Fruit fly (Drosophila melanogaster) whole organism, prepupa: Measurements from ENCODE around the gene Oga.
A peak's percentile ranks its signal among the peaks of the same experiment; 100 is the strongest.

Experiments
- CG10631 ChIP-seq: fragments of 200-800 bp; sonication (Bioruptor generic); optimal IDR thresholded peaks from 2 replicates; lab custom pipeline; 2016; ENCODE audit warnings: missing biosample characterization, missing genetic modification characterization
- CG15336 ChIP-seq: fragments of 200-800 bp; sonication (Bioruptor generic); IDR thresholded peaks from 2 replicates; pipeline ENCODE4 v1.3.6; 2022; ENCODE audit warnings: missing biosample characterization, missing genetic modification characterization
- CG16779 ChIP-seq: fragments of 200-800 bp; sonication (Bioruptor generic); optimal IDR thresholded peaks from 3 replicates; lab custom pipeline; 2017; ENCODE audit warnings: missing biosample characterization, mild to moderate bottlenecking, missing genetic modification characterization
- CG7368 ChIP-seq: fragments of 200-800 bp; sonication (Bioruptor generic); optimal IDR thresholded peaks from 3 replicates; lab custom pipeline; 2016; ENCODE audit warnings: missing biosample characterization, missing genetic modification characterization
- Eip75B ChIP-seq: fragments of 200-800 bp; sonication (Bioruptor generic); optimal IDR thresholded peaks from 3 replicates; lab custom pipeline; 2016; ENCODE audit warnings: missing biosample characterization, missing genetic modification characterization
- Hr4 ChIP-seq: fragments of 200-800 bp; sonication (Bioruptor generic); optimal IDR thresholded peaks from 3 replicates; lab custom pipeline; 2016; ENCODE audit warnings: missing biosample characterization, missing genetic modification characterization
- Sox15 ChIP-seq: fragments of 200-800 bp; sonication (Bioruptor generic); optimal IDR thresholded peaks from 3 replicates; lab custom pipeline; 2016; ENCODE audit warnings: missing biosample characterization, missing genetic modification characterization
- fd59A ChIP-seq: fragments of 200-800 bp; sonication (Bioruptor generic); optimal IDR thresholded peaks from 2 replicates; lab custom pipeline; 2017; ENCODE audit warnings: missing biosample characterization, mild to moderate bottlenecking, missing genetic modification characterization, missing genetic modification reagents
- net ChIP-seq: fragments of 200-800 bp; sonication (Bioruptor generic); optimal IDR thresholded peaks from 3 replicates; lab custom pipeline; 2016; ENCODE audit warnings: missing biosample characterization, missing genetic modification characterization
- svp ChIP-seq: fragments of 200-800 bp; sonication (Bioruptor generic); peaks from one replicate; lab custom pipeline; 2016; ENCODE audit warnings: missing biosample characterization, missing genetic modification characterization

DNA sequence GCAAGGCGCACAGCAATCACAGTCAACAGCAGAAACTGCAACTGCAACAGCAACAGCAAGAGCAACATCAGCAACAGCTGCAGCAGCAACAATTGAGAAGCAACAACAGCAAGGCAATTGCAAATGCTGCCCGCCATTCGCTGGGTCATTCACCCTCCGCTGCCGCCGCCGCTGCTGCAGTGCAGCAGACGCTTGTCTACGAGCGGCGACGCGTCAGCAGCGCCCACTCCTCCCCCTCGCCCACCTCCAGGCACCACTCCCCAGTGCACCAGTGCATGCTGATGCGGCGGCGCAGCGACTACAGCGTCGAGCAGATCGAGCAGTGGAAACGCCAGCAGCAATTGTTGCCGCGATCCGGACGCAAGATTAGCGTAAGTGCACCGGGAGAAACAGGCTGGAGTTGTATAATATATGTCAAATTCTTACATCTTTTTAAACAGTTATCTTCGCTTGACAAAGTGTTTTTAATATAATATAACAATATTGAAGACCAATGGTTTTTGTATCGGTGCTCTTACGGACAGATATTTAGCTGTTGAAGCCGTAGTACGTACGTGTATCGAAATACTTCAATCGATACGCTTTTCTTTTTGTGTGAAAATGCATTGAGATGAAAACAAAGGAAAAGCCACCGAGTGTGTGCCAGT, 13.1 kb upstream of the Oga start:
- TF ChIP-seq CG15336 (peak; percentile 89), CG7368 (GFP tag; lab: Kevin White, UChicago) (peak; percentile 66), CG10631 (peak; percentile 75), Sox15 (GFP tag; lab: Kevin White, UChicago) (peak; percentile 44), Eip75B (GFP tag; lab: Kevin White, UChicago) (peak; percentile 67), svp (peak; percentile 83), Hr4 (GFP tag; lab: Kevin White, UChicago) (peak; percentile 93), fd59A (GFP tag; lab: Kevin White, UChicago) (peak; percentile 64), net (peak; percentile 81), CG16779 (peak; percentile 64)
